Fruit fly (Drosophila melanogaster) whole organism, wandering third instar larva: ENCODE results near the gene CG9483.

Experiments
- Abd-B ChIP-seq: fragments of >200 bp; optimal IDR thresholded peaks from 2 replicates; lab custom pipeline; 2017; ENCODE audit warnings: missing biosample characterization, missing genetic modification characterization
- CG32264 ChIP-seq: fragments of 200-800 bp; sonication (Bioruptor generic); optimal IDR thresholded peaks from 2 replicates; lab custom pipeline; 2016; ENCODE audit warnings: missing biosample characterization, missing genetic modification characterization
- CG9705 ChIP-seq: fragments of 200-800 bp; sonication (Bioruptor generic); optimal IDR thresholded peaks from 2 replicates; lab custom pipeline; 2018; ENCODE audit warnings: missing biosample characterization, mild to moderate bottlenecking, missing genetic modification characterization
- CrebA ChIP-seq: fragments of 200-800 bp; sonication (Bioruptor generic); optimal IDR thresholded peaks from 2 replicates; lab custom pipeline; 2016; ENCODE audit warnings: missing biosample characterization, mild to moderate bottlenecking, missing genetic modification characterization, borderline replicate concordance
- Dfd ChIP-seq: fragments of >200 bp; optimal IDR thresholded peaks from 2 replicates; lab custom pipeline; 2017; ENCODE audit warnings: missing biosample characterization, missing genetic modification characterization
- Dif ChIP-seq: fragments of 200-275, 200-300 bp; sonication (Bioruptor generic); optimal IDR thresholded peaks from 2 replicates; lab custom pipeline; 2018; ENCODE audit warnings: missing biosample characterization, missing genetic modification characterization; ENCODE audit not compliant: partially characterized antibody
- GATAd ChIP-seq: sonication (Bioruptor generic); optimal IDR thresholded peaks from 2 replicates; lab custom pipeline; 2016; ENCODE audit warnings: missing biosample characterization, missing genetic modification characterization
- HLH106 ChIP-seq: fragments of 200-800 bp; optimal IDR thresholded peaks from 3 replicates; lab custom pipeline; 2019; ENCODE audit warnings: missing biosample characterization, mild to moderate bottlenecking, missing genetic modification characterization, moderate library complexity
- Hnf4 ChIP-seq: fragments of 200-800 bp; sonication (Bioruptor generic); optimal IDR thresholded peaks from 2 replicates; lab custom pipeline; 2016; ENCODE audit warnings: missing biosample characterization, mild to moderate bottlenecking, missing genetic modification characterization
- Hr78 ChIP-seq: fragments of >200 bp; optimal IDR thresholded peaks from 2 replicates; lab custom pipeline; 2017; ENCODE audit warnings: missing biosample characterization, missing genetic modification characterization
- Hr83 ChIP-seq: fragments of 200-300 bp; sonication (Bioruptor generic); optimal IDR thresholded peaks from 2 replicates; lab custom pipeline; 2016; ENCODE audit warnings: missing biosample characterization, mild to moderate bottlenecking, missing genetic modification characterization, moderate library complexity; ENCODE audit not compliant: poor library complexity, severe bottlenecking
- Jra ChIP-seq: sonication (Bioruptor generic); optimal IDR thresholded peaks from 2 replicates; lab custom pipeline; 2016; ENCODE audit warnings: missing biosample characterization, missing genetic modification characterization
- Mio ChIP-seq: sonication (Bioruptor generic); optimal IDR thresholded peaks from 2 replicates; lab custom pipeline; 2016; ENCODE audit warnings: missing biosample characterization, missing genetic modification characterization
- Myc ChIP-seq: fragments of >200 bp; optimal IDR thresholded peaks from 2 replicates; lab custom pipeline; 2017
- N ChIP-seq: fragments of >200 bp; optimal IDR thresholded peaks from 2 replicates; lab custom pipeline; 2018; ENCODE audit warnings: missing biosample characterization, missing external identifiers, missing genetic modification characterization
- OdsH ChIP-seq: fragments of 200-800 bp; sonication (Bioruptor generic); optimal IDR thresholded peaks from 2 replicates; lab custom pipeline; 2016; ENCODE audit warnings: missing biosample characterization, mild to moderate bottlenecking, missing genetic modification characterization
- Rel ChIP-seq, 2 experiments: fragments of 200-800 bp; sonication (Bioruptor generic) in 1 of 2; optimal IDR thresholded peaks; 2 replicates in 1 of 2; 3 replicates in 1 of 2; lab custom pipeline; 2016 to 2019; ENCODE audit warnings: mild to moderate bottlenecking in 2 of 2, missing biosample characterization in 2 of 2, missing genetic modification characterization in 2 of 2, moderate library complexity in 1 of 2
- Sp1 ChIP-seq: fragments of 200-800 bp; sonication (Bioruptor generic); optimal IDR thresholded peaks from 3 replicates; lab custom pipeline; 2019; ENCODE audit warnings: missing biosample characterization, mild to moderate bottlenecking, missing genetic modification characterization, moderate library complexity
- Vsx2 ChIP-seq: fragments of 200-300, 225-300 bp; sonication (Bioruptor generic); optimal IDR thresholded peaks from 2 replicates; lab custom pipeline; 2018; ENCODE audit warnings: missing biosample characterization, missing genetic modification characterization; ENCODE audit not compliant: partially characterized antibody
- br ChIP-seq: fragments of 200-800 bp; sonication (Bioruptor generic); optimal IDR thresholded peaks from 2 replicates; lab custom pipeline; 2016; ENCODE audit warnings: missing biosample characterization, missing genetic modification characterization
- brk ChIP-seq: fragments of 200-800 bp; sonication (Bioruptor generic); optimal IDR thresholded peaks from 2 replicates; lab custom pipeline; 2016; ENCODE audit warnings: missing biosample characterization, mild to moderate bottlenecking, missing genetic modification characterization
- dl ChIP-seq, 2 experiments: fragments of 175-275, 200-275 bp in 1 of 2; fragments of 200-275 bp in 1 of 2; sonication (Bioruptor generic); optimal IDR thresholded peaks; lab custom pipeline; 2018; ENCODE audit warnings: mild to moderate bottlenecking in 2 of 2, missing biosample characterization in 2 of 2, missing genetic modification characterization in 2 of 2, moderate library complexity in 2 of 2; ENCODE audit not compliant: partially characterized antibody in 2 of 2, insufficient read depth in 1 of 2
- dmrt93B ChIP-seq: fragments of 200-800 bp; sonication (Bioruptor generic); optimal IDR thresholded peaks from 2 replicates; lab custom pipeline; 2018; ENCODE audit warnings: missing biosample characterization, mild to moderate bottlenecking, missing genetic modification characterization
- dsf ChIP-seq: sonication (Bioruptor generic); optimal IDR thresholded peaks from 2 replicates; lab custom pipeline; 2016; ENCODE audit warnings: missing biosample characterization, missing genetic modification characterization, borderline replicate concordance
- ey ChIP-seq: fragments of 200-800 bp; sonication (Bioruptor generic); optimal IDR thresholded peaks from 2 replicates; lab custom pipeline; 2016; ENCODE audit warnings: missing biosample characterization, missing genetic modification characterization
- foxo ChIP-seq, 2 experiments: fragments of 200-800 bp; sonication (Bioruptor generic); optimal IDR thresholded peaks; 2 replicates in 1 of 2; 3 replicates in 1 of 2; lab custom pipeline; 2016 to 2017; ENCODE audit warnings: missing biosample characterization in 2 of 2, missing genetic modification characterization in 2 of 2
- fru ChIP-seq: fragments of 200-800 bp; sonication (Bioruptor generic); optimal IDR thresholded peaks from 3 replicates; lab custom pipeline; 2016; ENCODE audit warnings: missing biosample characterization, mild to moderate bottlenecking, missing genetic modification characterization
- h ChIP-seq: fragments of 200-800 bp; sonication (Bioruptor generic); optimal IDR thresholded peaks from 3 replicates; lab custom pipeline; 2016; ENCODE audit warnings: missing biosample characterization, mild to moderate bottlenecking, missing genetic modification characterization
- jim ChIP-seq: fragments of 175-275, 200-325 bp; sonication (Bioruptor generic); optimal IDR thresholded peaks from 2 replicates; lab custom pipeline; 2016; ENCODE audit warnings: missing biosample characterization, mild to moderate bottlenecking, missing genetic modification characterization
- lola ChIP-seq: fragments of >200 bp; optimal IDR thresholded peaks from 2 replicates; lab custom pipeline; 2017; ENCODE audit warnings: missing biosample characterization, missing genetic modification characterization
- pan ChIP-seq: fragments of >200 bp; optimal IDR thresholded peaks from 2 replicates; lab custom pipeline; 2017
- psq ChIP-seq: fragments of 200-800 bp; sonication (Bioruptor generic); optimal IDR thresholded peaks from 3 replicates; lab custom pipeline; 2017; ENCODE audit warnings: missing biosample characterization, mild to moderate bottlenecking, missing genetic modification characterization, moderate library complexity
- rgr ChIP-seq: fragments of 200-800 bp; sonication (Bioruptor generic); optimal IDR thresholded peaks from 3 replicates; lab custom pipeline; 2016; ENCODE audit warnings: missing biosample characterization, mild to moderate bottlenecking, missing genetic modification characterization
- sage ChIP-seq: fragments of 200-800 bp; sonication (Bioruptor generic); optimal IDR thresholded peaks from 2 replicates; lab custom pipeline; 2016; ENCODE audit warnings: missing biosample characterization, mild to moderate bottlenecking, missing genetic modification characterization
- sv ChIP-seq: fragments of 200-800 bp; sonication (Bioruptor generic); optimal IDR thresholded peaks from 3 replicates; lab custom pipeline; 2016; ENCODE audit warnings: missing biosample characterization, missing genetic modification characterization
- tai ChIP-seq: sonication (Bioruptor generic); optimal IDR thresholded peaks from 2 replicates; lab custom pipeline; 2016; ENCODE audit warnings: missing biosample characterization, missing genetic modification characterization
- usp ChIP-seq: fragments of >200 bp; optimal IDR thresholded peaks from 2 replicates; lab custom pipeline; 2017; ENCODE audit warnings: missing biosample characterization, missing genetic modification characterization
- woc ChIP-seq: sonication (Bioruptor generic); optimal IDR thresholded peaks from 2 replicates; lab custom pipeline; 2016; ENCODE audit warnings: missing biosample characterization, mild to moderate bottlenecking, missing genetic modification characterization

Gene CG9483

dm6 chr2L:8855482-8855881 lies 11.1 kb upstream of the CG9483 start (continued):
- no peak for TF ChIP-seq dl (GFP tag; optimal IDR thresholded peaks at IDR 0.05; lab: Kevin White, UChicago; ENCODE audit: insufficient read depth in 1 of 2, partially characterized antibody in 2 of 2)
- TF ChIP-seq Abd-B (GFP tag; lab: Kevin White, UChicago) = no peak
- peak; percentile 65 for TF ChIP-seq ey (GFP tag; lab: Kevin White, UChicago)
- no peak for TF ChIP-seq Hr83 (GFP tag; lab: Kevin White, UChicago)
- no peak for TF ChIP-seq Dif
- no peak for TF ChIP-seq lola (GFP tag; lab: Kevin White, UChicago)
- no peak for TF ChIP-seq dsf (GFP tag; lab: Kevin White, UChicago)
- TF ChIP-seq CG32264 (GFP tag; lab: Kevin White, UChicago) = no peak

- TF ChIP-seq Jra (GFP tag; lab: Kevin White, UChicago) (no peak), dsf (GFP tag; lab: Kevin White, UChicago) (no peak), sv (GFP tag; lab: Kevin White, UChicago) (no peak), Sp1 (GFP tag; lab: Kevin White, UChicago) (no peak), Hr83 (GFP tag; lab: Kevin White, UChicago) (no peak)
Measured at dm6 chr2L:8857752-8858151, 8.8 kb upstream of the CG9483 start.

- TF ChIP-seq sv (GFP tag; lab: Kevin White, UChicago) (no peak), dl (GFP tag; optimal IDR thresholded peaks at IDR 0.05; lab: Kevin White, UChicago; ENCODE audit: insufficient read depth in 1 of 2, partially characterized antibody in 2 of 2) (no peak), h (GFP tag; lab: Kevin White, UChicago) (peak; percentile 85), HLH106 (tag; lab: Kevin White, UChicago) (peak; percentile 38), Mio (GFP tag; lab: Kevin White, UChicago) (peak; percentile 34), Dfd (no peak), dmrt93B (peak; percentile 48), pan (lab: Kevin White, UChicago) (no peak), ey (GFP tag; lab: Kevin White, UChicago) (peak; percentile 47), Rel (GFP tag; optimal IDR thresholded peaks at IDR 0.05; lab: Kevin White, UChicago) (no peak), Rel (tag; optimal IDR thresholded peaks at IDR 0.05; lab: Kevin White, UChicago) (no peak), Hr83 (GFP tag; lab: Kevin White, UChicago) (peak; percentile 98), Abd-B (GFP tag; lab: Kevin White, UChicago) (no peak), fru (GFP tag; lab: Kevin White, UChicago) (peak; percentile 75), Vsx2 (GFP tag; lab: Kevin White, UChicago) (no peak), rgr (GFP tag; lab: Kevin White, UChicago) (peak; percentile 91), Sp1 (GFP tag; lab: Kevin White, UChicago) (peak; percentile 57), Jra (GFP tag; lab: Kevin White, UChicago) (peak; percentile 66), sage (peak; percentile 21), jim (GFP tag; lab: Kevin White, UChicago) (peak; percentile 65), GATAd (GFP tag; lab: Kevin White, UChicago) (peak; percentile 38), usp (GFP tag; lab: Kevin White, UChicago) (no peak), dsf (GFP tag; lab: Kevin White, UChicago) (peak; percentile 14), Hnf4 (GFP tag; lab: Kevin White, UChicago) (peak; percentile 84), br (GFP tag; lab: Kevin White, UChicago) (peak; percentile 75), woc (no peak), psq (peak; percentile 56), Myc (lab: Kevin White, UChicago) (no peak), brk (peak; percentile 70), CrebA (GFP tag; lab: Kevin White, UChicago) (no peak), tai (GFP tag; lab: Kevin White, UChicago) (peak; percentile 84), CG32264 (GFP tag; lab: Kevin White, UChicago) (peak; percentile 61), foxo (GFP tag; optimal IDR thresholded peaks at IDR 0.05; lab: Kevin White, UChicago) (peak in 1 of 2 experiments; percentile 77), Dif (no peak), OdsH (GFP tag; lab: Kevin White, UChicago) (peak; percentile 81), lola (GFP tag; lab: Kevin White, UChicago) (no peak), Hr78 (GFP tag; lab: Kevin White, UChicago) (no peak), N (GFP tag; lab: Kevin White, UChicago) (no peak), CG9705 (GFP tag; lab: Kevin White, UChicago) (peak; percentile 48)
Measured at dm6 chr2L:8859839-8860238, 6.7 kb upstream of the CG9483 start.
